Worm (Caenorhabditis elegans) whole organism, L2 larva: Measurements from ENCODE around the gene K12H4.2.

Experiments
- C34F6.9 ChIP-seq: fragments of 150-350 bp; optimal IDR thresholded peaks from 2 replicates; lab custom pipeline; 2014; ENCODE audit warnings: missing biosample characterization, missing genetic modification characterization
- F13H6.1 ChIP-seq: sonication (generic microtip); optimal IDR thresholded peaks from 2 replicates; lab custom pipeline; 2016; ENCODE audit warnings: missing genetic modification characterization, missing compliant biosample characterization
- R02D3.7 ChIP-seq: fragments of 150-350 bp; optimal IDR thresholded peaks from 2 replicates; lab custom pipeline; 2014; ENCODE audit warnings: missing biosample characterization, missing genetic modification characterization
- Y55F3AM.14 ChIP-seq: fragments of 200-800 bp; sonication (Bioruptor generic); optimal IDR thresholded peaks from 2 replicates; lab custom pipeline; 2018; ENCODE audit warnings: mild to moderate bottlenecking, missing genetic modification characterization, missing compliant biosample characterization
- ZK546.5 ChIP-seq: sonication (generic microtip); optimal IDR thresholded peaks from 2 replicates; lab custom pipeline; 2017; ENCODE audit warnings: missing biosample characterization, missing genetic modification characterization
- alr-1 ChIP-seq: fragments of 150-350 bp; optimal IDR thresholded peaks from 2 replicates; lab custom pipeline; 2014; ENCODE audit warnings: missing biosample characterization, missing genetic modification characterization
- aly-2 ChIP-seq: fragments of 150-350 bp; optimal IDR thresholded peaks from 2 replicates; lab custom pipeline; 2014; ENCODE audit warnings: missing biosample characterization, missing genetic modification characterization
- ama-1 ChIP-seq: fragments of 150-350 bp; optimal IDR thresholded peaks from 2 replicates; lab custom pipeline; 2018; ENCODE audit warnings: inconsistent platforms
- blmp-1 ChIP-seq: sonication (generic microtip); optimal IDR thresholded peaks from 2 replicates; lab custom pipeline; 2017; ENCODE audit warnings: missing genetic modification characterization, mild to moderate bottlenecking, missing compliant biosample characterization, antibody characterized with exemption, moderate library complexity; ENCODE audit not compliant: insufficient read depth
- ceh-82 ChIP-seq: fragments of 150-350 bp; optimal IDR thresholded peaks from 2 replicates; lab custom pipeline; 2014; ENCODE audit warnings: missing biosample characterization, missing genetic modification characterization
- crh-2 ChIP-seq: sonication (generic microtip); optimal IDR thresholded peaks from 2 replicates; lab custom pipeline; 2017; ENCODE audit warnings: missing biosample characterization, missing genetic modification characterization
- dmd-4 ChIP-seq: sonication (generic microtip); optimal IDR thresholded peaks from 2 replicates; lab custom pipeline; 2017; ENCODE audit warnings: missing biosample characterization, missing genetic modification characterization
- egl-27 ChIP-seq: sonication (generic microtip); optimal IDR thresholded peaks from 3 replicates; lab custom pipeline; 2017; ENCODE audit warnings: missing biosample characterization, missing genetic modification reagents, missing genetic modification characterization
- elt-1 ChIP-seq: fragments of 150-350 bp; optimal IDR thresholded peaks from 2 replicates; lab custom pipeline; 2014; ENCODE audit warnings: missing biosample characterization, missing genetic modification characterization
- elt-3 ChIP-seq: sonication (generic microtip); optimal IDR thresholded peaks from 2 replicates; lab custom pipeline; 2017; ENCODE audit warnings: missing biosample characterization, missing genetic modification characterization
- fos-1 ChIP-seq: fragments of 150-350 bp; optimal IDR thresholded peaks from 2 replicates; lab custom pipeline; 2014; ENCODE audit warnings: missing biosample characterization, missing genetic modification characterization
- gmeb-1 ChIP-seq: fragments of 150-350 bp; optimal IDR thresholded peaks from 2 replicates; lab custom pipeline; 2014; ENCODE audit warnings: missing biosample characterization, missing genetic modification characterization
- lin-11 ChIP-seq: fragments of 150-350 bp; sonication (generic microtip); optimal IDR thresholded peaks from 2 replicates; lab custom pipeline; 2014; ENCODE audit warnings: missing biosample characterization, missing genetic modification characterization, inconsistent platforms, mixed read lengths
- lin-13 ChIP-seq: fragments of 150-350 bp; optimal IDR thresholded peaks from 2 replicates; lab custom pipeline; 2014; ENCODE audit warnings: missing biosample characterization, missing genetic modification reagents, missing genetic modification characterization
- lin-39 ChIP-seq: fragments of 150-350 bp; optimal IDR thresholded peaks from 2 replicates; lab custom pipeline; 2014; ENCODE audit warnings: missing biosample characterization, missing genetic modification reagents, missing genetic modification characterization
- lsy-2 ChIP-seq, 2 experiments: fragments of 150-350 bp in 1 of 2; sonication (generic microtip) in 1 of 2; optimal IDR thresholded peaks; 2 replicates each; lab custom pipeline; 2014 to 2017; ENCODE audit warnings: missing biosample characterization in 2 of 2, missing genetic modification characterization in 2 of 2
- mab-5 ChIP-seq: fragments of 150-350 bp; optimal IDR thresholded peaks from 2 replicates; lab custom pipeline; 2014; ENCODE audit warnings: missing biosample characterization, missing genetic modification characterization
- mbf-1 ChIP-seq: sonication (generic microtip); optimal IDR thresholded peaks from 2 replicates; lab custom pipeline; 2017; ENCODE audit warnings: missing biosample characterization, missing genetic modification characterization
- mdl-1 ChIP-seq, 2 experiments: fragments of 150-350 bp in 1 of 2; sonication (generic microtip) in 1 of 2; optimal IDR thresholded peaks; 2 replicates each; lab custom pipeline; 2017; ENCODE audit warnings: missing biosample characterization in 2 of 2, missing genetic modification characterization in 2 of 2
- nhr-10 ChIP-seq: sonication (generic microtip); optimal IDR thresholded peaks from 2 replicates; lab custom pipeline; 2017; ENCODE audit warnings: missing biosample characterization, missing genetic modification characterization
- nhr-11 ChIP-seq: fragments of 150-350 bp; optimal IDR thresholded peaks from 2 replicates; lab custom pipeline; 2014; ENCODE audit warnings: missing biosample characterization, missing genetic modification characterization
- nhr-129 ChIP-seq: fragments of 150-350 bp; optimal IDR thresholded peaks from 2 replicates; lab custom pipeline; 2014; ENCODE audit warnings: missing biosample characterization, missing genetic modification characterization
- nhr-21 ChIP-seq: fragments of 150-350 bp; optimal IDR thresholded peaks from 2 replicates; lab custom pipeline; 2014; ENCODE audit warnings: missing biosample characterization, missing genetic modification characterization
- nhr-23 ChIP-seq: fragments of 150-350 bp; optimal IDR thresholded peaks from 2 replicates; lab custom pipeline; 2014; ENCODE audit warnings: missing biosample characterization, missing genetic modification reagents, missing genetic modification characterization
- nhr-237 ChIP-seq: fragments of 150-350 bp; optimal IDR thresholded peaks from 2 replicates; lab custom pipeline; 2014; ENCODE audit warnings: missing biosample characterization, missing genetic modification characterization
- nhr-25 ChIP-seq: fragments of 150-350 bp; sonication (generic microtip); optimal IDR thresholded peaks from 3 replicates; lab custom pipeline; 2014; ENCODE audit warnings: missing biosample characterization, missing genetic modification characterization
- nhr-6 ChIP-seq: fragments of 150-350 bp; optimal IDR thresholded peaks from 2 replicates; lab custom pipeline; 2014; ENCODE audit warnings: missing biosample characterization, missing genetic modification characterization
- nhr-77 ChIP-seq: fragments of 150-350 bp; optimal IDR thresholded peaks from 2 replicates; lab custom pipeline; 2014; ENCODE audit warnings: missing biosample characterization, missing genetic modification characterization
- peb-1 ChIP-seq: fragments of 150-350 bp; optimal IDR thresholded peaks from 2 replicates; lab custom pipeline; 2014; ENCODE audit warnings: missing biosample characterization, missing genetic modification characterization
- sem-4 ChIP-seq: fragments of 150-350 bp; optimal IDR thresholded peaks from 2 replicates; lab custom pipeline; 2014; ENCODE audit warnings: missing biosample characterization, missing genetic modification reagents, missing genetic modification characterization
- skn-1 ChIP-seq: sonication (generic microtip); optimal IDR thresholded peaks from 2 replicates; lab custom pipeline; 2017; ENCODE audit warnings: missing biosample characterization, missing genetic modification characterization
- sma-3 ChIP-seq: sonication (generic microtip); optimal IDR thresholded peaks from 2 replicates; lab custom pipeline; 2016; ENCODE audit warnings: missing genetic modification reagents, missing genetic modification characterization, missing compliant biosample characterization
- snpc-4 ChIP-seq: fragments of 150-350 bp; optimal IDR thresholded peaks from 2 replicates; lab custom pipeline; 2014; ENCODE audit warnings: missing biosample characterization, missing genetic modification characterization
- unc-39 ChIP-seq: fragments of 150-350 bp; optimal IDR thresholded peaks from 2 replicates; lab custom pipeline; 2014; ENCODE audit warnings: missing biosample characterization, missing genetic modification characterization
- unc-55 ChIP-seq: fragments of 150-350 bp; sonication (generic microtip); optimal IDR thresholded peaks from 3 replicates; lab custom pipeline; 2014; ENCODE audit warnings: missing biosample characterization, missing genetic modification reagents, missing genetic modification characterization
- unc-62 ChIP-seq: fragments of 150-350 bp; optimal IDR thresholded peaks from 2 replicates; lab custom pipeline; 2014; ENCODE audit warnings: missing biosample characterization, missing genetic modification reagents, missing genetic modification characterization
- zag-1 ChIP-seq: fragments of 150-350 bp; optimal IDR thresholded peaks from 2 replicates; lab custom pipeline; 2014; ENCODE audit warnings: missing biosample characterization, missing genetic modification characterization
- ztf-1 ChIP-seq: fragments of 200-800 bp; sonication (Bioruptor generic); conservative IDR thresholded peaks from 2 replicates; pipeline ENCODE4 v1.3.6; 2022; ENCODE audit warnings: missing genetic modification characterization, missing compliant biosample characterization
- ztf-11 ChIP-seq: sonication (generic microtip); optimal IDR thresholded peaks from 2 replicates; lab custom pipeline; 2017; ENCODE audit warnings: missing biosample characterization, missing genetic modification characterization
- ztf-4 ChIP-seq: fragments of 150-350 bp; optimal IDR thresholded peaks from 2 replicates; lab custom pipeline; 2014; ENCODE audit warnings: missing biosample characterization, missing genetic modification characterization

K12H4.2 gene

ce11 chrIII:8047412-8047811 is at the start of gene K12H4.2:
TSS of gene K12H4.2 (plus strand) at chrIII:8047712.
- TF ChIP-seq mdl-1 (tag; optimal IDR thresholded peaks at IDR 0.05; lab: Kevin White, UChicago) (no peak), nhr-21 (no peak), peb-1 (tag; lab: Kevin White, UChicago) (no peak), elt-1 (no peak), nhr-237 (no peak), nhr-77 (tag; lab: Kevin White, UChicago) (no peak), nhr-25 (tag; lab: Kevin White, UChicago) (no peak), crh-2 (tag; lab: Kevin White, UChicago) (no peak), mbf-1 (tag; lab: Kevin White, UChicago) (no peak), lin-13 (GFP tag; lab: Kevin White, UChicago) (no peak), gmeb-1 (no peak), snpc-4 (tag; lab: Kevin White, UChicago) (no peak), F13H6.1 (tag; lab: Kevin White, UChicago) (no peak)

DNA sequence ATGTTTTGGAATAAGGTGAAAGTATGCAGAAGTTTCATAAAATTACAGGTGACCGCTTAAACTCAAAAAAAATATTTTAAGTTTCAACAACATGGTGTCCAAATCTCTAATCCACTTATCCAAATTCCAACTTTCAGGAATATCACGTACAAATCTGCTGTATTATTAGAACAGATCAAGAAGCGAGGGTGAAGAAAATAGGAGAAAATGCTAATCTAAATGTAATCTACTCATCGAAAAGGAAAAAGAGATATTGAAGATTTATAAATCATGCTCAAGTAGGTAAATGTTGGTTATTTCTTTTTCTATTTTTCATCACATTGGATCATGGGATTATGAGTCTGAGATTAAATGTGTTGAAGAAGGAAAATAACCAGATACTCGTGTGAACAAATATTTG is 46.0 kb upstream of the K12H4.2 start:
- TF ChIP-seq ztf-1 (no peak), ztf-4 (tag; lab: Kevin White, UChicago) (no peak), blmp-1 (tag; lab: Kevin White, UChicago) (no peak), ztf-11 (tag; lab: Kevin White, UChicago) (no peak), alr-1 (tag; lab: Kevin White, UChicago) (no peak), C34F6.9 (tag; lab: Kevin White, UChicago) (no peak), Y55F3AM.14 (GFP tag; lab: Kevin White, UChicago) (no peak), unc-55 (GFP tag; lab: Kevin White, UChicago) (no peak), lin-39 (tag; lab: Kevin White, UChicago) (no peak), mbf-1 (tag; lab: Kevin White, UChicago) (no peak), nhr-25 (tag; lab: Kevin White, UChicago) (no peak), ama-1 (lab: Kevin White, UChicago) (no peak)

DNA sequence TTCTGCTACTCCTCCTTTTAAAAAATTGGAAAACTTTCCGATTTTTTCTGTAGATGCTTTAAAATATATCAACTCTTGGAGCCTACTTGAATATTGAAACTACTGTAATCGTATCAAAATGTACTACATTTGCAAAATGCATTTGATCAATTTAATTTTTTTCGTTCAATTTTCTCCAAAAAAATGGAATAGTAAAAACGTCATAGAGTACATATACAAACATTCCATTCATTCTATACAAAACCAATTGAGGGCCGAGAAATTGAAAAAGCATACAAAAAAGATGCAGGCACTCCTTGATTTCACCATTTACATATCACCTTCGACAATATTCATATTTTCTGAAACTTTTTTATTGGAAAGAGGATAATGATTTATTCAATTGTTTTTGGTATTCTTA is 43.4 kb upstream of the K12H4.2 start, which contains the start of gene C06G4.6:
Gene C06G4.6, plus strand, starts transcription at position 301 of the 400 bp plus-strand sequence.
- no peak for TF ChIP-seq nhr-23
- TF ChIP-seq peb-1 (tag; lab: Kevin White, UChicago) = no peak
- TF ChIP-seq elt-3 (tag; lab: Kevin White, UChicago) = no peak
- TF ChIP-seq C34F6.9 (tag; lab: Kevin White, UChicago) = no peak

- TF ChIP-seq lsy-2 (tag; optimal IDR thresholded peaks at IDR 0.05; lab: Kevin White, UChicago) = peak in 1 of 2 experiments; percentile 39
- peak; percentile 58 for TF ChIP-seq fos-1 (tag; lab: Kevin White, UChicago)
- no peak for TF ChIP-seq alr-1 (tag; lab: Kevin White, UChicago)
- TF ChIP-seq nhr-10 (tag; lab: Kevin White, UChicago) = no peak
- TF ChIP-seq F13H6.1 (tag; lab: Kevin White, UChicago) = no peak
- TF ChIP-seq elt-1 = no peak
- no peak for TF ChIP-seq nhr-21
- TF ChIP-seq crh-2 (tag; lab: Kevin White, UChicago) = no peak
- TF ChIP-seq lin-39 (tag; lab: Kevin White, UChicago) = no peak
- no peak for TF ChIP-seq aly-2
- TF ChIP-seq elt-3 (tag; lab: Kevin White, UChicago) = no peak
- peak; percentile 54 for TF ChIP-seq ama-1 (lab: Kevin White, UChicago)
- TF ChIP-seq ceh-82 = no peak
- TF ChIP-seq unc-55 (GFP tag; lab: Kevin White, UChicago) = peak; percentile 51
- no peak for TF ChIP-seq nhr-11
- no peak for TF ChIP-seq skn-1 (tag; lab: Kevin White, UChicago)
- TF ChIP-seq snpc-4 (tag; lab: Kevin White, UChicago) = no peak
- no peak for TF ChIP-seq sma-3 (GFP tag; lab: Kevin White, UChicago)
- TF ChIP-seq mab-5 (tag; lab: Kevin White, UChicago) = no peak
- no peak for TF ChIP-seq Y55F3AM.14 (GFP tag; lab: Kevin White, UChicago)
- TF ChIP-seq nhr-25 (tag; lab: Kevin White, UChicago) = no peak
- no peak for TF ChIP-seq zag-1 (tag; lab: Kevin White, UChicago)
- no peak for TF ChIP-seq nhr-237
- TF ChIP-seq mbf-1 (tag; lab: Kevin White, UChicago) = no peak
- no peak for TF ChIP-seq dmd-4 (tag; lab: Kevin White, UChicago)
- no peak for TF ChIP-seq unc-39
- TF ChIP-seq nhr-6 (tag; lab: Kevin White, UChicago) = no peak
- no peak for TF ChIP-seq gmeb-1
- no peak for TF ChIP-seq lin-13 (GFP tag; lab: Kevin White, UChicago)
- TF ChIP-seq ztf-4 (tag; lab: Kevin White, UChicago) = no peak
- no peak for TF ChIP-seq sem-4
- TF ChIP-seq ztf-1 = no peak
- TF ChIP-seq R02D3.7 = no peak
- TF ChIP-seq C34F6.9 (tag; lab: Kevin White, UChicago) = peak; percentile 53
- TF ChIP-seq ZK546.5 (tag; lab: Kevin White, UChicago) = no peak
- no peak for TF ChIP-seq nhr-129 (tag; lab: Kevin White, UChicago)
- TF ChIP-seq unc-62 (GFP tag; lab: Kevin White, UChicago) = no peak
- TF ChIP-seq lin-11 (tag; lab: Kevin White, UChicago) = peak; percentile 1
- TF ChIP-seq nhr-23 = no peak
- no peak for TF ChIP-seq mdl-1 (tag; optimal IDR thresholded peaks at IDR 0.05; lab: Kevin White, UChicago)
- no peak for TF ChIP-seq egl-27 (tag; lab: Kevin White, UChicago)
- no peak for TF ChIP-seq nhr-77 (tag; lab: Kevin White, UChicago)
- no peak for TF ChIP-seq ztf-11 (tag; lab: Kevin White, UChicago)
Observed at ce11 chrIII:8009769-8010168, 37.7 kb upstream of the K12H4.2 start, which contains the start of gene cit-1.1. TSS of gene cit-1.1 (minus strand) at chrIII:8009821.
